Fruit fly (Drosophila melanogaster) whole organism, embryonic: ENCODE results near the gene Uck.

Experiments
- Asciz ChIP-seq: fragments of 200-800 bp; sonication (Bioruptor generic); optimal IDR thresholded peaks from 2 replicates; lab custom pipeline; 2017; ENCODE audit warnings: missing biosample characterization, mild to moderate bottlenecking, missing genetic modification characterization, missing genetic modification reagents
- Bdp1 ChIP-seq: fragments of 200-800 bp; sonication (Bioruptor generic); optimal IDR thresholded peaks from 3 replicates; lab custom pipeline; 2016; ENCODE audit warnings: missing biosample characterization, missing genetic modification characterization
- CG10979 ChIP-seq: fragments of 200-800 bp; sonication (Bioruptor generic); optimal IDR thresholded peaks from 2 replicates; lab custom pipeline; 2018; ENCODE audit warnings: missing biosample characterization, mild to moderate bottlenecking, missing genetic modification characterization, moderate library complexity
- CG11247 ChIP-seq: fragments of 200-800 bp; sonication (Bioruptor generic); IDR thresholded peaks from 2 replicates; pipeline ENCODE4 v1.3.6; 2022; ENCODE audit warnings: missing biosample characterization, missing genetic modification characterization
- CG11560 ChIP-seq: fragments of 200-800 bp; sonication (Bioruptor generic); IDR thresholded peaks from 3 replicates; pipeline ENCODE4 v1.3.6; 2022; ENCODE audit warnings: missing biosample characterization, missing genetic modification characterization
- CG13287 ChIP-seq: fragments of 200-800 bp; sonication (Bioruptor generic); IDR thresholded peaks from 2 replicates; pipeline ENCODE4 v1.3.6; 2022; ENCODE audit warnings: missing biosample characterization, missing genetic modification characterization; ENCODE audit not compliant: partially characterized antibody
- CG14860 ChIP-seq: fragments of 200-800 bp; sonication (Bioruptor generic); IDR thresholded peaks from 3 replicates; pipeline ENCODE4 v1.3.6; 2022; ENCODE audit warnings: missing biosample characterization, missing genetic modification characterization; ENCODE audit not compliant: partially characterized antibody
- CG1602 ChIP-seq: fragments of 200-800 bp; sonication (Bioruptor generic); optimal IDR thresholded peaks from 3 replicates; lab custom pipeline; 2016; ENCODE audit warnings: missing biosample characterization, missing genetic modification characterization
- CG1603 ChIP-seq: fragments of 200-800 bp; sonication (Bioruptor generic); optimal IDR thresholded peaks from 2 replicates; lab custom pipeline; 2019; ENCODE audit warnings: missing biosample characterization, mild to moderate bottlenecking, missing genetic modification characterization, moderate library complexity
- CG18011 ChIP-seq: fragments of 200-800 bp; sonication (Bioruptor generic); optimal IDR thresholded peaks from 2 replicates; lab custom pipeline; 2017; ENCODE audit warnings: missing biosample characterization, missing genetic modification characterization, mild to moderate bottlenecking, moderate library complexity, missing genotype
- CG30020 ChIP-seq: fragments of 200-800 bp; optimal IDR thresholded peaks from 2 replicates; lab custom pipeline; 2019; ENCODE audit warnings: missing biosample characterization, mild to moderate bottlenecking, missing genetic modification characterization, moderate library complexity
- CG30403 ChIP-seq: fragments of 200-800 bp; sonication (Bioruptor generic); optimal IDR thresholded peaks from 3 replicates; lab custom pipeline; 2016; ENCODE audit warnings: missing biosample characterization, missing genetic modification characterization
- CG3163 ChIP-seq: fragments of 200-800 bp; sonication (Bioruptor generic); optimal IDR thresholded peaks from 3 replicates; lab custom pipeline; 2016; ENCODE audit warnings: missing biosample characterization, missing genetic modification characterization
- CG3407 ChIP-seq: fragments of 200-800 bp; sonication (Bioruptor generic); optimal IDR thresholded peaks from 2 replicates; lab custom pipeline; 2018; ENCODE audit warnings: missing biosample characterization, mild to moderate bottlenecking, missing genetic modification characterization
- CG3847 ChIP-seq: fragments of 200-800 bp; sonication (Bioruptor generic); IDR thresholded peaks from 2 replicates; pipeline ENCODE4 v1.3.6; 2022; ENCODE audit warnings: missing biosample characterization, missing genetic modification characterization
- CG3995 ChIP-seq: fragments of 200-800 bp; sonication (Bioruptor generic); optimal IDR thresholded peaks from 3 replicates; lab custom pipeline; 2016; ENCODE audit warnings: missing biosample characterization, missing genetic modification characterization
- CG4617 ChIP-seq: fragments of 200-800 bp; sonication (Bioruptor generic); optimal IDR thresholded peaks from 3 replicates; lab custom pipeline; 2016; ENCODE audit warnings: missing biosample characterization, missing genetic modification characterization, borderline replicate concordance
- CG6654 ChIP-seq: fragments of 200-800 bp; sonication (Bioruptor generic); optimal IDR thresholded peaks from 2 replicates; lab custom pipeline; 2017; ENCODE audit warnings: missing biosample characterization, mild to moderate bottlenecking, missing genetic modification characterization
- CG7372 ChIP-seq: fragments of 200-800 bp; sonication (Bioruptor generic); IDR thresholded peaks from 2 replicates; pipeline ENCODE4 v1.3.6; 2022; ENCODE audit warnings: missing biosample characterization, missing genetic modification characterization
- CG7928 ChIP-seq: fragments of 200-800 bp; sonication (Bioruptor generic); optimal IDR thresholded peaks from 2 replicates; lab custom pipeline; 2017; ENCODE audit warnings: missing biosample characterization, mild to moderate bottlenecking, missing genetic modification characterization
- CG9215 ChIP-seq: fragments of 200-800 bp; sonication (Bioruptor generic); IDR thresholded peaks from 2 replicates; pipeline ENCODE4 v1.3.6; 2022; ENCODE audit warnings: missing biosample characterization, missing genetic modification characterization
- CG9932 ChIP-seq: fragments of 200-800 bp; sonication (Bioruptor generic); IDR thresholded peaks from 2 replicates; pipeline ENCODE4 v1.3.6; 2022; ENCODE audit warnings: missing biosample characterization, missing genetic modification characterization
- CHES-1-like ChIP-seq: fragments of 200-800 bp; sonication (Bioruptor generic); optimal IDR thresholded peaks from 2 replicates; lab custom pipeline; 2016; ENCODE audit warnings: missing biosample characterization, missing genetic modification characterization
- Ets65A ChIP-seq: fragments of 200-800 bp; sonication (Bioruptor generic); peaks from one replicate; lab custom pipeline; 2016; ENCODE audit warnings: missing biosample characterization, missing genetic modification characterization
- HmgD ChIP-seq: fragments of 200-800 bp; sonication (Bioruptor generic); optimal IDR thresholded peaks from 3 replicates; lab custom pipeline; 2016; ENCODE audit warnings: missing biosample characterization, missing genetic modification characterization
- HmgZ ChIP-seq: fragments of 200-800 bp; sonication (Bioruptor generic); optimal IDR thresholded peaks from 2 replicates; lab custom pipeline; 2018; ENCODE audit warnings: missing biosample characterization, mild to moderate bottlenecking, missing genetic modification characterization
- MESR4 ChIP-seq: fragments of 200-800 bp; sonication (Bioruptor generic); optimal IDR thresholded peaks from 2 replicates; lab custom pipeline; 2018; ENCODE audit warnings: missing biosample characterization, mild to moderate bottlenecking, missing genetic modification characterization, moderate library complexity
- Pdp1 ChIP-seq, 2 experiments: fragments of 200-800 bp; sonication (Bioruptor generic); optimal IDR thresholded peaks; 3 replicates each; lab custom pipeline; 2016; ENCODE audit warnings: missing biosample characterization in 2 of 2, missing genetic modification characterization in 2 of 2, mild to moderate bottlenecking in 1 of 2, moderate library complexity in 1 of 2
- Rx ChIP-seq: fragments of 200-800 bp; sonication (Bioruptor generic); IDR thresholded peaks from 2 replicates; pipeline ENCODE4 v1.3.6; 2022; ENCODE audit warnings: missing biosample characterization, missing genetic modification characterization
- bigmax ChIP-seq: fragments of 200-800 bp; sonication (Bioruptor generic); optimal IDR thresholded peaks from 2 replicates; lab custom pipeline; 2018; ENCODE audit warnings: missing biosample characterization, mild to moderate bottlenecking, missing genetic modification characterization
- cas ChIP-seq: fragments of 200-800 bp; sonication (Bioruptor generic); IDR thresholded peaks from 2 replicates; pipeline ENCODE4 v1.3.6; 2022; ENCODE audit warnings: missing biosample characterization, missing genetic modification characterization
- chm ChIP-seq: fragments of 200-800 bp; sonication (Bioruptor generic); IDR thresholded peaks from 2 replicates; pipeline ENCODE4 v1.3.6; 2022; ENCODE audit warnings: missing biosample characterization, missing genetic modification characterization
- cwo ChIP-seq: fragments of 200-800 bp; sonication (Bioruptor generic); optimal IDR thresholded peaks from 3 replicates; lab custom pipeline; 2017; ENCODE audit warnings: missing biosample characterization, missing genetic modification characterization, mild to moderate bottlenecking, moderate library complexity, missing genetic modification reagents
- dmrt11E ChIP-seq: fragments of 200-800 bp; sonication (Bioruptor generic); optimal IDR thresholded peaks from 3 replicates; lab custom pipeline; 2018; ENCODE audit warnings: missing biosample characterization, mild to moderate bottlenecking, missing genetic modification characterization, moderate library complexity
- gfzf ChIP-seq: fragments of 200-800 bp; sonication (Bioruptor generic); optimal IDR thresholded peaks from 2 replicates; lab custom pipeline; 2016; ENCODE audit warnings: missing biosample characterization, mild to moderate bottlenecking, missing genetic modification characterization, moderate library complexity
- her ChIP-seq: fragments of 200-800 bp; sonication (Bioruptor generic); optimal IDR thresholded peaks from 2 replicates; lab custom pipeline; 2016; ENCODE audit warnings: missing biosample characterization, missing genetic modification characterization
- odd ChIP-seq: fragments of 200-800 bp; sonication (Bioruptor generic); optimal IDR thresholded peaks from 2 replicates; lab custom pipeline; 2017; ENCODE audit warnings: missing biosample characterization, mild to moderate bottlenecking, missing genetic modification characterization
- p53 ChIP-seq: fragments of 200-800 bp; sonication (Bioruptor generic); optimal IDR thresholded peaks from 2 replicates; lab custom pipeline; 2016; ENCODE audit warnings: missing biosample characterization, missing genetic modification characterization
- pho ChIP-seq: fragments of 200-800 bp; sonication (Bioruptor generic); optimal IDR thresholded peaks from 2 replicates; lab custom pipeline; 2016; ENCODE audit warnings: missing biosample characterization, missing genetic modification characterization
- prd ChIP-seq, 3 experiments: fragments of >200 bp in 2 of 3; fragments of 200-800 bp in 1 of 3; sonication (Bioruptor generic) in 1 of 3; optimal IDR thresholded peaks in 2 of 3; IDR thresholded peaks in 1 of 3; 2 replicates in 2 of 3; 3 replicates in 1 of 3; pipeline versions ENCODE4 v1.3.6 to Lab custom; 2017 to 2022; ENCODE audit warnings: missing biosample characterization in 1 of 3, missing genetic modification characterization in 1 of 3
- tin ChIP-seq: fragments of 200-800 bp; sonication (Bioruptor generic); optimal IDR thresholded peaks from 3 replicates; lab custom pipeline; 2016; ENCODE audit warnings: missing biosample characterization, missing genetic modification characterization
- trem ChIP-seq: fragments of 200-800 bp; optimal IDR thresholded peaks from 3 replicates; lab custom pipeline; 2019; ENCODE audit warnings: missing biosample characterization, mild to moderate bottlenecking, missing genetic modification characterization, moderate library complexity
- yki ChIP-seq: fragments of >200 bp; optimal IDR thresholded peaks from 3 replicates; lab custom pipeline; 2018

The Uck gene

DNA sequence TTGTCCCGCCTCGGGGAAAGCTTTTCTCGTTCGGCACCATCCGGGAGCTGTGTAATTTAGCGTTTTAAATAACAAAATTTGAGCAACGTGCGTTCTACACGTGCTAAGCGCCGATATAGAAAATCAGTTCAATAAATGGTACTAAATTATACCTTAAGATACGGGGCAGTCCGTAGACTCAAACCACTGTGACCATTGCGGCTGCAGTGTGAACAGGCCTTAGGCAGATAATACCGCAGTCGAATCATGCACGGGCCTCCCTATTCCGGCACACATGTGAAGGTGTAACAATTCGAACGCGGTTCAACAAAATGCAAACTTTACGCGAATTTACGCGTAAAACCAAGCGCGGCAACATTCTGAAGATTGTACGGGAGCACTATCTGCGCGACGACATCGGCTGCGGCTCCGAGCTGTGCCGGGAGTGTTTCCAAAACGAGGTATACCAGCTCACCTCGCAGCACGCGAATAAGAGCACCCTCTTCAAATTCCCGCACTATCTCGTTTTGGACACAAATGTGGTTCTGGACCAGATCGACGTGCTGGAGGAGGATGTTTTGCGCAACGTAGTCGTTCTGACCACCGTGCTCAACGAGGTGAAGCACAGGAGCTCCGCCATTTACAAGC, 43.3 kb downstream of the Uck start, which contains the start of the genes Rrp5 and Dis3 (continued):
- peak; percentile 55 for TF ChIP-seq CG10979 (tag; lab: Kevin White, UChicago)
- TF ChIP-seq CG3995 (GFP tag; lab: Kevin White, UChicago), result peak; percentile 75
- TF ChIP-seq cwo (GFP tag; lab: Kevin White, UChicago), result peak; percentile 87
- TF ChIP-seq CG13287, result peak; percentile 64; the same call in 1 of the 2 replicates
- peak; percentile 38 for TF ChIP-seq Bdp1 (GFP tag; lab: Kevin White, UChicago)
- 0 out of 2 replicates have a peak, but pooled peaks have one; percentile 31 for TF ChIP-seq CG7372 (GFP tag; lab: Robert Waterston, UW)
- TF ChIP-seq Ets65A, result peak; percentile 66
- TF ChIP-seq cas (GFP tag; lab: Robert Waterston, UW), result peak; percentile 30; the same call in 1 of the 2 replicates
- TF ChIP-seq CG11560, result peak; percentile 13; the same call in 1 of the 3 replicates
- peak; percentile 96 for TF ChIP-seq CG4617 (GFP tag; lab: Kevin White, UChicago)
- TF ChIP-seq CG1603 (tag; lab: Kevin White, UChicago), result peak; percentile 94
- TF ChIP-seq Pdp1 (GFP tag; optimal IDR thresholded peaks at IDR 0.05; lab: Kevin White, UChicago), result peak in 1 of 2 experiments; percentile 22
- peak; percentile 84 for TF ChIP-seq HmgZ (tag; lab: Kevin White, UChicago)
- no peak for TF ChIP-seq dmrt11E (tag; lab: Kevin White, UChicago)
- 0 out of 3 replicates have a peak, but pooled peaks have one; percentile 20 for TF ChIP-seq CG14860 (GFP tag; lab: Robert Waterston, UW)
- TF ChIP-seq p53 (GFP tag; lab: Kevin White, UChicago), result peak; percentile 65
- TF ChIP-seq CHES-1-like (GFP tag; lab: Kevin White, UChicago), result peak; percentile 60
- TF ChIP-seq bigmax (GFP tag; lab: Kevin White, UChicago), result peak; percentile 29
- TF ChIP-seq CG30020 (tag; lab: Kevin White, UChicago), result peak; percentile 94
- peak; percentile 64; the same call in 1 of the 2 replicates for TF ChIP-seq CG3847 (GFP tag; lab: Robert Waterston, UW)
- TF ChIP-seq pho (GFP tag; lab: Kevin White, UChicago), result peak; percentile 56
- TF ChIP-seq CG18011 (GFP tag; lab: Kevin White, UChicago), result no peak
- TF ChIP-seq HmgD, result peak; percentile 91
- TF ChIP-seq CG1602 (GFP tag; lab: Kevin White, UChicago), result peak; percentile 3
- peak; percentile 77 for TF ChIP-seq CG9932 (GFP tag; lab: Robert Waterston, UW)
- peak; percentile 51 for TF ChIP-seq CG11247 (GFP tag; lab: Robert Waterston, UW)
- TF ChIP-seq yki (lab: Kevin White, UChicago), result no peak
- TF ChIP-seq trem, result peak; percentile 82
- no peak for TF ChIP-seq CG6654 (GFP tag; lab: Kevin White, UChicago)
- peak; percentile 44 for TF ChIP-seq chm (GFP tag; lab: Robert Waterston, UW)
- TF ChIP-seq Rx, result no peak
- TF ChIP-seq gfzf (GFP tag; lab: Kevin White, UChicago), result peak; percentile 97
- TF ChIP-seq MESR4 (GFP tag; lab: Kevin White, UChicago), result peak; percentile 86
- peak; percentile 14 for TF ChIP-seq CG3163 (GFP tag; lab: Kevin White, UChicago)
- peak; percentile 28 for TF ChIP-seq tin (GFP tag; lab: Kevin White, UChicago)
- TF ChIP-seq CG9215 (GFP tag; lab: Robert Waterston, UW), result peak; percentile 33
- no peak for TF ChIP-seq odd (GFP tag; lab: Kevin White, UChicago)
- no peak for TF ChIP-seq Asciz (GFP tag; lab: Kevin White, UChicago)
- no peak for TF ChIP-seq CG7928
- no peak for TF ChIP-seq prd (optimal IDR thresholded peaks at IDR 0.05; lab: Kevin White, UChicago)
- peak; percentile 49; the same call in 1 of the 3 replicates for TF ChIP-seq prd (GFP tag; IDR thresholded peaks at IDR 0.05; lab: Robert Waterston, UW)
- peak; percentile 24 for TF ChIP-seq CG30403 (GFP tag; lab: Kevin White, UChicago)
- peak; percentile 96 for TF ChIP-seq her (GFP tag; lab: Kevin White, UChicago)
- no peak for TF ChIP-seq CG3407
